Worm (Caenorhabditis elegans): ENCODE data around the gene shl-1.

DNA sequence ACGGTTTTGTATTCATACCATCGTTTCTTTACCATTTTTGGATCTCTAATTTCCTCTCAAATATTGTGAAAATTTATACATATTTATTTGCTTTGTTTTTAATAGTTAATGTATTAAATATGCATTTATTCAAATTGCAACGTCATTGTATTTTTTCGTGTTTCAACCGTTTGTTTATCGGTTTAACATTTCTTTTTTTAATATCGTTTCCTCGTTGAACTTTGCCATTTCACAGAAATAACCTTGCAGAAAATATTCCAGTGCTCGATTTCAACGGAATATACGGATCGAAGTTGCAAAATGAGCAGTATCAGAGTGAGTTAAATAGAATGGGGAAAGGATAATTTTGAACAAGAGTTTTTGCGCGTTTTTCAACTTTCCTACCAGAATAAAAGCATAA lies 54.5 kb downstream of the shl-1 start, which contains the start of gene seu-1:
- TF ChIP-seq ztf-29 (GFP tag; IDR thresholded peaks at IDR 0.05) (no peak), ztf-23 (GFP tag; IDR thresholded peaks at IDR 0.05) (no peak), flt-1 (GFP tag; IDR thresholded peaks at IDR 0.05) (no peak), klf-2 (GFP tag; conservative IDR thresholded peaks at IDR 0.05) (no peak)

All from whole organism, midembryonic.